Worm (Caenorhabditis elegans) whole organism, L4 larva: ENCODE measurements around the gene W07G4.5.

Experiments
- mdl-1 ChIP-seq, 2 experiments: fragments of 150-350 bp in 1 of 2; sonication (generic microtip) in 1 of 2; optimal IDR thresholded peaks; 2 replicates each; lab custom pipeline; 2014 to 2017; ENCODE audit warnings: missing biosample characterization in 2 of 2, missing genetic modification characterization in 2 of 2
- unc-62 ChIP-seq, 3 experiments: fragments of 150-350 bp in 1 of 3; sonication (generic microtip); optimal IDR thresholded peaks in 2 of 3; peaks in 1 of 3; 1 replicate in 1 of 3; 2 replicates in 2 of 3; lab custom pipeline; 2014 to 2017; ENCODE audit warnings: missing biosample characterization in 3 of 3, missing genetic modification characterization in 3 of 3, missing genetic modification reagents in 3 of 3, missing genotype in 1 of 3
- ztf-7 ChIP-seq: fragments of 150-350 bp; optimal IDR thresholded peaks from 2 replicates; lab custom pipeline; 2014; ENCODE audit warnings: missing biosample characterization, missing genetic modification characterization

DNA sequence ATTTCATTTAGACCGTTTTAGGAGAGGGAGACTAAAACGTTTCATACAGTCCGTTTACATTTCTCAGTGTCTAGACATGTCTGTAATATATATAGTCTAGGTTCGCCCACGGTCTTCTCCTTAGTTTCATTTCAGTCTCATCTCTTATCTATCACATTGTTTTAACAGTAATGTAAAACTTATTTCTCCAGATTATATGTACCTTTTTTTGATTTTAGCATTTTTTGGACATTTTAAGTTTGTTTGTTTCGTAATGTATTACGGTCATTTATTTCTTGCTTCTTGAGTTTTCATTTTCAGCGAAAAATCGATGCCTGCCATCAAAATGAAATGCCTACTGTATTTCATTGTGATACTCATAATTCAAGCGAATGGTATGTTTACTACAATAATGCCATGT is 33.9 kb upstream of the W07G4.5 start, which contains the start of gene F15B9.6:
- TF ChIP-seq ztf-7 (tag; lab: Kevin White, UChicago) = no peak
- TF ChIP-seq unc-62 (GFP tag; optimal IDR thresholded peaks at IDR 0.05 in 1 of 2; lab: Kevin White, UChicago) = no peak
- TF ChIP-seq unc-62 (tag; optimal IDR thresholded peaks at IDR 0.05; lab: Kevin White, UChicago) = no peak
- no peak for TF ChIP-seq mdl-1 (tag; optimal IDR thresholded peaks at IDR 0.05; lab: Kevin White, UChicago)
